Fruit fly (Drosophila melanogaster) whole organism, embryonic: ENCODE measurements around the gene Lip2.

Experiments used
- CG10147 ChIP-seq: fragments of 200-800 bp; sonication (Bioruptor generic); optimal IDR thresholded peaks from 2 replicates; lab custom pipeline; 2019; ENCODE audit warnings: missing biosample characterization, mild to moderate bottlenecking, missing genetic modification characterization, moderate library complexity
- CG10543 ChIP-seq: fragments of 200-800 bp; sonication (Bioruptor generic); optimal IDR thresholded peaks from 3 replicates; lab custom pipeline; 2017; ENCODE audit warnings: missing biosample characterization, mild to moderate bottlenecking, missing genetic modification characterization, moderate library complexity
- CG12071 ChIP-seq: fragments of 200-800 bp; sonication (Bioruptor generic); optimal IDR thresholded peaks from 3 replicates; lab custom pipeline; 2018; ENCODE audit warnings: missing biosample characterization, mild to moderate bottlenecking, missing genetic modification characterization
- CG15073 ChIP-seq: fragments of 200-800 bp; sonication (Bioruptor generic); optimal IDR thresholded peaks from 2 replicates; lab custom pipeline; 2016; ENCODE audit warnings: missing biosample characterization, missing genetic modification characterization
- CG1602 ChIP-seq: fragments of 200-800 bp; sonication (Bioruptor generic); optimal IDR thresholded peaks from 3 replicates; lab custom pipeline; 2016; ENCODE audit warnings: missing biosample characterization, missing genetic modification characterization
- CG17802 ChIP-seq: fragments of 200-800 bp; sonication (Bioruptor generic); optimal IDR thresholded peaks from 2 replicates; lab custom pipeline; 2018; ENCODE audit warnings: missing biosample characterization, mild to moderate bottlenecking, missing genetic modification characterization, moderate library complexity
- CG17912 ChIP-seq: fragments of 200-800 bp; sonication (Bioruptor generic); optimal IDR thresholded peaks from 2 replicates; lab custom pipeline; 2018; ENCODE audit warnings: missing biosample characterization, mild to moderate bottlenecking, missing genetic modification characterization
- CG2116 ChIP-seq: fragments of 200-800 bp; sonication (Bioruptor generic); optimal IDR thresholded peaks from 3 replicates; lab custom pipeline; 2018; ENCODE audit warnings: missing biosample characterization, mild to moderate bottlenecking, missing genetic modification characterization
- CG31365 ChIP-seq: fragments of 200-800 bp; sonication (Bioruptor generic); optimal IDR thresholded peaks from 2 replicates; lab custom pipeline; 2018; ENCODE audit warnings: missing biosample characterization, mild to moderate bottlenecking, missing genetic modification characterization
- CG6683 ChIP-seq: fragments of 200-800 bp; sonication (Bioruptor generic); optimal IDR thresholded peaks from 2 replicates; lab custom pipeline; 2017; ENCODE audit warnings: missing biosample characterization, mild to moderate bottlenecking, missing genetic modification characterization, missing genetic modification reagents
- CG6689 ChIP-seq: fragments of 200-800 bp; sonication (Bioruptor generic); IDR thresholded peaks from 2 replicates; pipeline ENCODE4 v1.3.6; 2022; ENCODE audit warnings: missing biosample characterization, missing genetic modification characterization
- CG7271 ChIP-seq: fragments of 200-800 bp; sonication (Bioruptor generic); optimal IDR thresholded peaks from 2 replicates; lab custom pipeline; 2018; ENCODE audit warnings: missing biosample characterization, mild to moderate bottlenecking, missing genetic modification characterization, moderate library complexity
- CG7745 ChIP-seq: fragments of 200-800 bp; sonication (Bioruptor generic); optimal IDR thresholded peaks from 2 replicates; lab custom pipeline; 2018; ENCODE audit warnings: missing biosample characterization, mild to moderate bottlenecking, missing genetic modification characterization, moderate library complexity
- CG7786 ChIP-seq: fragments of 200-800 bp; sonication (Bioruptor generic); optimal IDR thresholded peaks from 2 replicates; lab custom pipeline; 2016; ENCODE audit warnings: missing biosample characterization, missing genetic modification characterization
- CG8359 ChIP-seq: fragments of 200-800 bp; sonication (Bioruptor generic); optimal IDR thresholded peaks from 2 replicates; lab custom pipeline; 2017; ENCODE audit warnings: missing biosample characterization, mild to moderate bottlenecking, missing genetic modification characterization, borderline replicate concordance
- CHES-1-like ChIP-seq: fragments of 200-800 bp; sonication (Bioruptor generic); optimal IDR thresholded peaks from 2 replicates; lab custom pipeline; 2016; ENCODE audit warnings: missing biosample characterization, missing genetic modification characterization
- HLH54F ChIP-seq: fragments of 200-800 bp; sonication (Bioruptor generic); optimal IDR thresholded peaks from 3 replicates; lab custom pipeline; 2016; ENCODE audit warnings: missing biosample characterization, missing genetic modification characterization
- HmgZ ChIP-seq: fragments of 200-800 bp; sonication (Bioruptor generic); optimal IDR thresholded peaks from 2 replicates; lab custom pipeline; 2018; ENCODE audit warnings: missing biosample characterization, mild to moderate bottlenecking, missing genetic modification characterization
- Hmx ChIP-seq: fragments of 200-800 bp; sonication (Bioruptor generic); optimal IDR thresholded peaks from 2 replicates; lab custom pipeline; 2016; ENCODE audit warnings: missing biosample characterization, missing genetic modification characterization
- Hr78 ChIP-seq, 2 experiments: fragments of 200-800 bp in 1 of 2; fragments of >200 bp in 1 of 2; sonication (Bioruptor generic) in 1 of 2; optimal IDR thresholded peaks; 2 replicates each; lab custom pipeline; 2017 to 2019; ENCODE audit warnings: missing biosample characterization in 2 of 2, missing genetic modification characterization in 2 of 2, mild to moderate bottlenecking in 1 of 2, moderate library complexity in 1 of 2
- NC2β ChIP-seq: fragments of 200-800 bp; sonication (Bioruptor generic); optimal IDR thresholded peaks from 2 replicates; lab custom pipeline; 2016; ENCODE audit warnings: missing biosample characterization, missing genetic modification characterization
- Rx ChIP-seq: fragments of 200-800 bp; sonication (Bioruptor generic); IDR thresholded peaks from 2 replicates; pipeline ENCODE4 v1.3.6; 2022; ENCODE audit warnings: missing biosample characterization, missing genetic modification characterization
- Xbp1 ChIP-seq: fragments of 200-800 bp; sonication (Bioruptor generic); optimal IDR thresholded peaks from 3 replicates; lab custom pipeline; 2016; ENCODE audit warnings: missing biosample characterization, mild to moderate bottlenecking, missing genetic modification characterization
- ab ChIP-seq: fragments of 200-800 bp; sonication (Bioruptor generic); optimal IDR thresholded peaks from 2 replicates; lab custom pipeline; 2016; ENCODE audit warnings: missing biosample characterization, missing genetic modification characterization
- ara ChIP-seq: fragments of 200-800 bp; sonication (Bioruptor generic); IDR thresholded peaks from 2 replicates; pipeline ENCODE4 v1.3.6; 2022; ENCODE audit warnings: missing biosample characterization, missing genetic modification characterization
- ash1 ChIP-seq: fragments of 200-800 bp; sonication (Bioruptor generic); optimal IDR thresholded peaks from 2 replicates; lab custom pipeline; 2018; ENCODE audit warnings: missing biosample characterization, mild to moderate bottlenecking, missing genetic modification characterization
- br ChIP-seq: fragments of >200 bp; optimal IDR thresholded peaks from 2 replicates; lab custom pipeline; 2017
- btn ChIP-seq: fragments of 200-800 bp; sonication (Bioruptor generic); optimal IDR thresholded peaks from 2 replicates; lab custom pipeline; 2016; ENCODE audit warnings: missing biosample characterization, missing genetic modification characterization
- crol ChIP-seq: fragments of 200-800 bp; sonication (Bioruptor generic); IDR thresholded peaks from 2 replicates; pipeline ENCODE4 v1.3.6; 2022; ENCODE audit warnings: missing biosample characterization, missing genetic modification characterization
- dati ChIP-seq: fragments of 200-800 bp; sonication (Bioruptor generic); IDR thresholded peaks from 2 replicates; pipeline ENCODE4 v1.3.6; 2022; ENCODE audit warnings: missing biosample characterization, missing genetic modification characterization
- ems ChIP-seq: fragments of 200-800 bp; sonication (Bioruptor generic); optimal IDR thresholded peaks from 3 replicates; lab custom pipeline; 2016; ENCODE audit warnings: missing biosample characterization, missing genetic modification characterization
- en ChIP-seq: fragments of 200-800 bp; sonication (Bioruptor generic); optimal IDR thresholded peaks from 2 replicates; lab custom pipeline; 2016; ENCODE audit warnings: missing biosample characterization, missing genetic modification characterization
- esg ChIP-seq: fragments of 200-800 bp; sonication (Bioruptor generic); conservative IDR thresholded peaks from 2 replicates; pipeline ENCODE4 v1.3.6; 2022; ENCODE audit warnings: missing biosample characterization, missing genetic modification characterization
- fd102C ChIP-seq: fragments of 200-800 bp; sonication (Bioruptor generic); optimal IDR thresholded peaks from 2 replicates; lab custom pipeline; 2018; ENCODE audit warnings: missing biosample characterization, mild to moderate bottlenecking, missing genetic modification characterization, moderate library complexity
- hb ChIP-seq: fragments of 200-800 bp; sonication (Bioruptor generic); IDR thresholded peaks from 3 replicates; pipeline ENCODE4 v1.3.6; 2022; ENCODE audit warnings: missing biosample characterization, missing genetic modification characterization; ENCODE audit not compliant: partially characterized antibody
- her ChIP-seq: fragments of 200-800 bp; sonication (Bioruptor generic); optimal IDR thresholded peaks from 2 replicates; lab custom pipeline; 2016; ENCODE audit warnings: missing biosample characterization, missing genetic modification characterization
- jing ChIP-seq: fragments of 200-800 bp; sonication (Bioruptor generic); optimal IDR thresholded peaks from 2 replicates; lab custom pipeline; 2018; ENCODE audit warnings: missing biosample characterization, mild to moderate bottlenecking, missing genetic modification characterization
- knrl ChIP-seq: fragments of 200-800 bp; sonication (Bioruptor generic); IDR thresholded peaks from 3 replicates; pipeline ENCODE4 v1.3.6; 2022; ENCODE audit warnings: missing biosample characterization, missing genetic modification characterization; ENCODE audit not compliant: partially characterized antibody
- maf-S ChIP-seq: fragments of 200-800 bp; sonication (Bioruptor generic); optimal IDR thresholded peaks from 2 replicates; lab custom pipeline; 2016; ENCODE audit warnings: missing biosample characterization, missing genetic modification characterization
- org-1 ChIP-seq: fragments of 200-800 bp; sonication (Bioruptor generic); optimal IDR thresholded peaks from 2 replicates; lab custom pipeline; 2017; ENCODE audit warnings: missing biosample characterization, missing genetic modification characterization
- pros ChIP-seq: fragments of 200-800 bp; sonication (Bioruptor generic); optimal IDR thresholded peaks from 3 replicates; lab custom pipeline; 2019; ENCODE audit warnings: missing biosample characterization, mild to moderate bottlenecking, missing genetic modification characterization, moderate library complexity
- sima ChIP-seq: fragments of 200-800 bp; sonication (Bioruptor generic); optimal IDR thresholded peaks from 2 replicates; lab custom pipeline; 2016; ENCODE audit warnings: missing biosample characterization, missing genetic modification characterization
- slp2 ChIP-seq: fragments of 200-800 bp; sonication (Bioruptor generic); optimal IDR thresholded peaks from 2 replicates; lab custom pipeline; 2016; ENCODE audit warnings: missing biosample characterization, missing genetic modification characterization
- sqz ChIP-seq: fragments of 200-800 bp; sonication (Bioruptor generic); optimal IDR thresholded peaks from 3 replicates; lab custom pipeline; 2018; ENCODE audit warnings: missing biosample characterization, mild to moderate bottlenecking, missing genetic modification characterization
- tin ChIP-seq: fragments of 200-800 bp; sonication (Bioruptor generic); optimal IDR thresholded peaks from 3 replicates; lab custom pipeline; 2016; ENCODE audit warnings: missing biosample characterization, missing genetic modification characterization
- toy ChIP-seq: fragments of 200-800 bp; sonication (Bioruptor generic); IDR thresholded peaks from 2 replicates; pipeline ENCODE4 v1.3.6; 2022; ENCODE audit warnings: missing biosample characterization, missing genetic modification characterization
- unpg ChIP-seq: fragments of 200-800 bp; sonication (Bioruptor generic); optimal IDR thresholded peaks from 3 replicates; lab custom pipeline; 2018; ENCODE audit warnings: missing biosample characterization, mild to moderate bottlenecking, missing genetic modification characterization, moderate library complexity
- vvl ChIP-seq: fragments of 200-800 bp; sonication (Bioruptor generic); IDR thresholded peaks from 2 replicates; pipeline ENCODE4 v1.3.6; 2022; ENCODE audit warnings: missing biosample characterization, missing genetic modification characterization
- wor ChIP-seq: fragments of 200-800 bp; sonication (Bioruptor generic); IDR thresholded peaks from 2 replicates; pipeline ENCODE4 v1.3.6; 2022; ENCODE audit warnings: missing biosample characterization, missing genetic modification characterization
- yki ChIP-seq: fragments of >200 bp; optimal IDR thresholded peaks from 3 replicates; lab custom pipeline; 2018
- zen2 ChIP-seq: fragments of 200-800 bp; sonication (Bioruptor generic); IDR thresholded peaks from 3 replicates; pipeline ENCODE4 v1.3.6; 2022; ENCODE audit warnings: missing biosample characterization, missing genetic modification characterization; ENCODE audit not compliant: partially characterized antibody

The Lip2 gene

DNA sequence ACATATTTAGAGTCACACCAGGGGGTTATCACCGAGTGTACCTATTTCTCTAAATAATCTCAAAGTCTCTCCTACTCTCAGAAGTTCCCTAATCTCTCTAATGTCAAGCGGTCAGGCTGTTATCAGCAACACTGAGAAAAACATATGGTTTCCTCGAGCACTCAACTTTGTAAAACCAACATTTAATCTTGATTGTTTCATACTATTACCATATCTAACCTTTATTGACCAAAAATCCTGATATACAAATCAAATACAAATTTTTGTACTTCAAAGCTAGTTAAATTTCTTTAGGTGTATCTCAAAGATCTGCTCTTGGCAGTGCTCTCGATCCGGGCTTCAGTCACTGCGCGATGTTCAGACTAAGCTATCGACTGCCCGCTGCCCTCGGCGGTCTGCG lies 6.0 kb downstream of the Lip2 start, which contains the start of gene CG6415:
CG6415 (plus strand) TSS at position 341 of the 400 bp plus-strand sequence.
- peak; percentile 65 for TF ChIP-seq CG12071
- TF ChIP-seq CG10147 (GFP tag; lab: Kevin White, UChicago), result peak; percentile 53
- TF ChIP-seq CG6683 (GFP tag; lab: Kevin White, UChicago), result no peak
- peak; percentile 51 for TF ChIP-seq CG10543 (GFP tag; lab: Kevin White, UChicago)
- peak; percentile 48 for TF ChIP-seq NC2β (GFP tag; lab: Kevin White, UChicago)
- TF ChIP-seq Rx (GFP tag; lab: Robert Waterston, UW), result peak; percentile 47; the same call in 1 of the 2 replicates
- peak; percentile 51 for TF ChIP-seq HmgZ (tag; lab: Kevin White, UChicago)
- TF ChIP-seq wor (GFP tag; lab: Robert Waterston, UW), result 0 out of 2 replicates have a peak, but pooled peaks have one; percentile 30
- peak; percentile 36 for TF ChIP-seq HLH54F (GFP tag; lab: Kevin White, UChicago)
- TF ChIP-seq maf-S (GFP tag; lab: Kevin White, UChicago), result peak; percentile 51
- TF ChIP-seq pros (GFP tag; lab: Kevin White, UChicago), result no peak
- peak; percentile 71 for TF ChIP-seq CG7786 (GFP tag; lab: Kevin White, UChicago)
- TF ChIP-seq hb, result no peak
- no peak for TF ChIP-seq CG7271
- TF ChIP-seq sima (GFP tag; lab: Kevin White, UChicago), result peak; percentile 11
- TF ChIP-seq fd102C (GFP tag; lab: Kevin White, UChicago), result no peak
- TF ChIP-seq CHES-1-like (GFP tag; lab: Kevin White, UChicago), result peak; percentile 14
- no peak for TF ChIP-seq CG15073
- peak; percentile 33 for TF ChIP-seq sqz (GFP tag; lab: Kevin White, UChicago)
- no peak for TF ChIP-seq br (lab: Kevin White, UChicago)
- peak; percentile 86 for TF ChIP-seq vvl (GFP tag; lab: Robert Waterston, UW)
- peak; percentile 55 for TF ChIP-seq org-1 (GFP tag; lab: Kevin White, UChicago)
- TF ChIP-seq ab (GFP tag; lab: Kevin White, UChicago), result no peak
- TF ChIP-seq dati (GFP tag; lab: Robert Waterston, UW), result peak; percentile 50; the same call in 1 of the 2 replicates
- TF ChIP-seq btn (GFP tag; lab: Kevin White, UChicago), result peak; percentile 30
- 0 out of 2 replicates have a peak, but pooled peaks have one; percentile 21 for TF ChIP-seq crol
- peak; percentile 43 for TF ChIP-seq CG8359 (GFP tag; lab: Kevin White, UChicago)
- peak in 1 of 2 experiments; percentile 62 for TF ChIP-seq Hr78 (GFP tag; optimal IDR thresholded peaks at IDR 0.05; lab: Kevin White, UChicago)
- TF ChIP-seq CG6689, result peak; percentile 63
- TF ChIP-seq Hmx, result no peak
- TF ChIP-seq knrl, result no peak
- peak; percentile 68 for TF ChIP-seq ems (GFP tag; lab: Kevin White, UChicago)
- TF ChIP-seq en, result peak; percentile 37
- TF ChIP-seq toy (GFP tag; lab: Robert Waterston, UW), result 0 out of 2 replicates have a peak, but pooled peaks have one; percentile 30
- TF ChIP-seq tin (GFP tag; lab: Kevin White, UChicago), result peak; percentile 70
- TF ChIP-seq CG7745 (tag; lab: Kevin White, UChicago), result no peak
- no peak for TF ChIP-seq ash1 (GFP tag; lab: Kevin White, UChicago)
- TF ChIP-seq her, result peak; percentile 76
- TF ChIP-seq CG2116 (GFP tag; lab: Kevin White, UChicago), result peak; percentile 12
- TF ChIP-seq CG17802, result peak; percentile 24
- TF ChIP-seq zen2 (GFP tag; lab: Robert Waterston, UW), result no peak
- peak; percentile 52 for TF ChIP-seq slp2 (GFP tag; lab: Kevin White, UChicago)
- TF ChIP-seq esg, result peak; percentile 46; the same call in 1 of the 2 replicates
- peak; percentile 76 for TF ChIP-seq Xbp1 (GFP tag; lab: Kevin White, UChicago)
- no peak for TF ChIP-seq CG31365 (tag; lab: Kevin White, UChicago)
- peak; percentile 75 for TF ChIP-seq ara (GFP tag; lab: Robert Waterston, UW)
- TF ChIP-seq unpg, result peak; percentile 81
- TF ChIP-seq CG1602 (GFP tag; lab: Kevin White, UChicago), result peak; percentile 48
- no peak for TF ChIP-seq CG17912 (GFP tag; lab: Kevin White, UChicago)
- no peak for TF ChIP-seq yki (lab: Kevin White, UChicago)
- peak; percentile 40 for TF ChIP-seq jing
